Fruit fly (Drosophila melanogaster) whole organism, pupa: ENCODE measurements around the gene CG42464.

ENCODE experiments used
- CG10348 ChIP-seq: fragments of 200-800 bp; sonication (Bioruptor generic); IDR thresholded peaks from 2 replicates; pipeline ENCODE4 v1.3.6; 2022; ENCODE audit warnings: missing biosample characterization, missing genetic modification characterization
- CG12605 ChIP-seq: fragments of 200-800 bp; sonication (Bioruptor generic); IDR thresholded peaks from 2 replicates; pipeline ENCODE4 v1.3.6; 2022; ENCODE audit warnings: missing biosample characterization, missing genetic modification characterization
- CG13204 ChIP-seq: fragments of 200-800 bp; sonication (Bioruptor generic); optimal IDR thresholded peaks from 2 replicates; lab custom pipeline; 2018; ENCODE audit warnings: missing biosample characterization, mild to moderate bottlenecking, missing genetic modification characterization, moderate library complexity
- CG14655 ChIP-seq: fragments of 200-800 bp; sonication (Bioruptor generic); optimal IDR thresholded peaks from 3 replicates; lab custom pipeline; 2017; ENCODE audit warnings: mild to moderate bottlenecking, missing biosample characterization, missing genetic modification reagents, missing genetic modification characterization
- CG15710 ChIP-seq: fragments of 200-800 bp; sonication (Bioruptor generic); optimal IDR thresholded peaks from 2 replicates; lab custom pipeline; 2018; ENCODE audit warnings: missing biosample characterization, mild to moderate bottlenecking, missing genetic modification characterization, moderate library complexity
- CG17806 ChIP-seq: fragments of 200-800 bp; sonication (Bioruptor generic); optimal IDR thresholded peaks from 2 replicates; lab custom pipeline; 2018; ENCODE audit warnings: missing biosample characterization, mild to moderate bottlenecking, missing genetic modification characterization, moderate library complexity
- CG32121 ChIP-seq: fragments of 200-800 bp; sonication (Bioruptor generic); IDR thresholded peaks from 2 replicates; pipeline ENCODE4 v1.3.6; 2022; ENCODE audit warnings: missing biosample characterization, missing genetic modification characterization
- CG34367 ChIP-seq: fragments of 200-800 bp; sonication (Bioruptor generic); optimal IDR thresholded peaks from 2 replicates; lab custom pipeline; 2018; ENCODE audit warnings: missing biosample characterization, mild to moderate bottlenecking, missing genetic modification characterization
- CG4496 ChIP-seq: fragments of 200-800 bp; sonication (Bioruptor generic); IDR thresholded peaks from 3 replicates; pipeline ENCODE4 v1.3.6; 2022; ENCODE audit warnings: missing biosample characterization, missing genetic modification characterization
- CG8159 ChIP-seq: fragments of 200-800 bp; sonication (Bioruptor generic); optimal IDR thresholded peaks from 3 replicates; lab custom pipeline; 2018; ENCODE audit warnings: missing biosample characterization, mild to moderate bottlenecking, missing genetic modification characterization, moderate library complexity
- CG8301 ChIP-seq: fragments of 200-800 bp; sonication (Bioruptor generic); optimal IDR thresholded peaks from 2 replicates; lab custom pipeline; 2018; ENCODE audit warnings: missing biosample characterization, mild to moderate bottlenecking, missing genetic modification characterization
- CG9948 ChIP-seq: fragments of 200-800 bp; sonication (Bioruptor generic); optimal IDR thresholded peaks from 2 replicates; lab custom pipeline; 2018; ENCODE audit warnings: missing biosample characterization, mild to moderate bottlenecking, missing genetic modification characterization, moderate library complexity
- D1 ChIP-seq: fragments of 200-800 bp; sonication (Bioruptor generic); optimal IDR thresholded peaks from 2 replicates; lab custom pipeline; 2018; ENCODE audit warnings: missing biosample characterization, mild to moderate bottlenecking, missing genetic modification characterization, moderate library complexity
- EcR ChIP-seq: fragments of 200-800 bp; sonication (Bioruptor generic); optimal IDR thresholded peaks from 3 replicates; lab custom pipeline; 2019; ENCODE audit warnings: missing biosample characterization, missing genetic modification characterization, mild to moderate bottlenecking, moderate library complexity, missing genetic modification reagents
- Ets98B ChIP-seq: fragments of 200-800 bp; sonication (Bioruptor generic); IDR thresholded peaks from 2 replicates; pipeline ENCODE4 v1.3.6; 2022; ENCODE audit warnings: missing biosample characterization, missing genetic modification characterization
- Pif1A ChIP-seq: fragments of 200-800 bp; sonication (Bioruptor generic); optimal IDR thresholded peaks from 3 replicates; lab custom pipeline; 2016; ENCODE audit warnings: missing biosample characterization, missing genetic modification characterization
- Pif1B ChIP-seq: fragments of 200-800 bp; sonication (Bioruptor generic); optimal IDR thresholded peaks from 3 replicates; lab custom pipeline; 2016; ENCODE audit warnings: missing biosample characterization, missing genetic modification characterization
- Snoo ChIP-seq: fragments of 200-800 bp; sonication (Bioruptor generic); optimal IDR thresholded peaks from 3 replicates; lab custom pipeline; 2017; ENCODE audit warnings: missing biosample characterization, mild to moderate bottlenecking, missing genetic modification characterization, inconsistent platforms
- fd96Ca ChIP-seq: fragments of 200-800 bp; sonication (Bioruptor generic); IDR thresholded peaks from 3 replicates; pipeline ENCODE4 v1.3.6; 2022; ENCODE audit warnings: missing biosample characterization, missing genetic modification characterization
- gl ChIP-seq: fragments of 200-800 bp; sonication (Bioruptor generic); optimal IDR thresholded peaks from 2 replicates; lab custom pipeline; 2018; ENCODE audit warnings: missing biosample characterization, mild to moderate bottlenecking, missing genetic modification characterization
- rn ChIP-seq: fragments of 200-800 bp; sonication (Bioruptor generic); IDR thresholded peaks from 2 replicates; pipeline ENCODE4 v1.3.6; 2022; ENCODE audit warnings: missing biosample characterization, missing genetic modification characterization

Gene CG42464

dm6 chr2L:3681338-3681737, 17.9 kb upstream of the CG42464 start:
- TF ChIP-seq Pif1A (GFP tag; lab: Kevin White, UChicago) (no peak), rn (GFP tag; lab: Robert Waterston, UW) (no peak), CG9948 (tag; lab: Kevin White, UChicago) (no peak), D1 (tag; lab: Kevin White, UChicago) (no peak), EcR (GFP tag; lab: Kevin White, UChicago) (no peak), CG4496 (GFP tag; lab: Robert Waterston, UW) (no peak), Snoo (tag; lab: Kevin White, UChicago) (no peak), CG8301 (tag; lab: Kevin White, UChicago) (no peak), fd96Ca (GFP tag; lab: Robert Waterston, UW) (no peak), CG12605 (GFP tag; lab: Robert Waterston, UW) (no peak), gl (no peak), CG17806 (tag; lab: Kevin White, UChicago) (no peak), Pif1B (no peak), CG10348 (no peak), CG8159 (tag; lab: Kevin White, UChicago) (no peak), CG13204 (no peak), CG32121 (GFP tag; lab: Robert Waterston, UW) (no peak)
- TF ChIP-seq, all 21 proteins: peak for 0

dm6 chr2L:3682489-3682888, 16.8 kb upstream of the CG42464 start:
- no peak for TF ChIP-seq D1 (tag; lab: Kevin White, UChicago)
- no peak for TF ChIP-seq CG8159 (tag; lab: Kevin White, UChicago)
- TF ChIP-seq CG4496 (GFP tag; lab: Robert Waterston, UW): no peak

dm6 chr2L:3685139-3685851, 14.0 kb upstream of the CG42464 start:
- TF ChIP-seq CG8159 (tag; lab: Kevin White, UChicago) (peak; percentile 16), gl (no peak)

dm6 chr2L:3692466-3692865, 6.8 kb upstream of the CG42464 start, which contains the start of gene CG16704:
Gene CG16704, minus strand, starts transcription at chr2L:3692587.
- TF ChIP-seq fd96Ca (GFP tag; lab: Robert Waterston, UW) (no peak), CG9948 (tag; lab: Kevin White, UChicago) (no peak), gl (no peak), CG4496 (GFP tag; lab: Robert Waterston, UW) (no peak)
- TF ChIP-seq, all 21 proteins: peak for 0

- TF ChIP-seq CG4496 (GFP tag; lab: Robert Waterston, UW) (no peak), Pif1B (no peak), gl (no peak), fd96Ca (GFP tag; lab: Robert Waterston, UW) (no peak), Ets98B (GFP tag; lab: Robert Waterston, UW) (no peak), Snoo (tag; lab: Kevin White, UChicago) (no peak), CG15710 (tag; lab: Kevin White, UChicago) (no peak), Pif1A (GFP tag; lab: Kevin White, UChicago) (no peak), EcR (GFP tag; lab: Kevin White, UChicago) (no peak), CG8301 (tag; lab: Kevin White, UChicago) (no peak), CG10348 (no peak), CG14655 (GFP tag; lab: Kevin White, UChicago) (no peak), CG9948 (tag; lab: Kevin White, UChicago) (no peak), CG34367 (tag; lab: Kevin White, UChicago) (no peak), CG8159 (tag; lab: Kevin White, UChicago) (no peak)
- TF ChIP-seq, all 21 proteins: peak for 0
Measured at dm6 chr2L:3693082-3693481, 6.2 kb upstream of the CG42464 start, which contains the start of gene CG3513. Gene CG3513, minus strand, starts transcription at chr2L:3693182.

- TF ChIP-seq CG12605 (GFP tag; lab: Robert Waterston, UW) (no peak), CG8301 (tag; lab: Kevin White, UChicago) (no peak), CG10348 (no peak), fd96Ca (GFP tag; lab: Robert Waterston, UW) (no peak), CG4496 (GFP tag; lab: Robert Waterston, UW) (no peak), Pif1A (GFP tag; lab: Kevin White, UChicago) (no peak), CG8159 (tag; lab: Kevin White, UChicago) (no peak), CG9948 (tag; lab: Kevin White, UChicago) (no peak), CG17806 (tag; lab: Kevin White, UChicago) (no peak), CG32121 (GFP tag; lab: Robert Waterston, UW) (no peak), D1 (tag; lab: Kevin White, UChicago) (no peak), CG14655 (GFP tag; lab: Kevin White, UChicago) (no peak), Pif1B (no peak)
Measured at dm6 chr2L:3693805-3694204, 5.5 kb upstream of the CG42464 start, which contains the start of gene Acp24A4. Gene Acp24A4, minus strand, starts transcription at chr2L:3693905.

dm6 chr2L:3694920-3695319, 4.3 kb upstream of the CG42464 start, which contains the start of gene CG43165:
Gene CG43165, minus strand, starts transcription at chr2L:3695020.
- no peak for TF ChIP-seq EcR (GFP tag; lab: Kevin White, UChicago)
- TF ChIP-seq CG4496 (GFP tag; lab: Robert Waterston, UW): 0 out of 3 replicates have a peak, but pooled peaks have one; percentile 19
- TF ChIP-seq Ets98B (GFP tag; lab: Robert Waterston, UW): no peak
